Worm (Caenorhabditis elegans): ENCODE measurements around the gene Y73F8A.15.

DNA sequence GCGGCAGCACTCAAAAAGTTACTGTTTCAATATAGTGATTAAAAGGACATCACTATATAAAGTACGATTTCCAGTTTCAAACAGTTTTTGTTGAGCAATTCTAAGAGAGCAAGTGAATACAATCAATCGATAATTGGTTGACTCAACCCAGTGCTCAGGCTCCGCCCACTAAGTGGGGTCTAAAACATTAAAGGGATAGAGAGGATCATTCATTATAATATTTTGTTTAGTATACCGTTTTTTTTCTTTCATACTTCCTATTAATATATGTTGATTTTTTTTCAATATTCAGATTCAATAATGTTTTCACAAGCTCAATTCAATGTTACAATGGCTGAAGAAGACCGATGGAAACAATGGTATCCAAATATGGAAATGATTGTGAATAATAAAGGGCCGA is 2.2 kb downstream of the Y73F8A.15 start, which contains the start of gene tbx-39:
- TF ChIP-seq ztf-11 (tag; optimal IDR thresholded peaks at IDR 0.05): no peak
- TF ChIP-seq nhr-76 (tag; optimal IDR thresholded peaks at IDR 0.05): no peak
- TF ChIP-seq lsy-2 (tag; optimal IDR thresholded peaks at IDR 0.05): no peak
- no peak for TF ChIP-seq hlh-1 (tag; optimal IDR thresholded peaks at IDR 0.05)
- TF ChIP-seq lin-13 (tag; optimal IDR thresholded peaks at IDR 0.05): no peak
- TF ChIP-seq unc-39 (tag; optimal IDR thresholded peaks at IDR 0.05): no peak
- TF ChIP-seq ces-1 (GFP tag; optimal IDR thresholded peaks at IDR 0.05): no peak
- no peak for TF ChIP-seq nhr-2 (tag; optimal IDR thresholded peaks at IDR 0.05)
- TF ChIP-seq elt-3 (tag; optimal IDR thresholded peaks at IDR 0.05): no peak
- TF ChIP-seq ceh-83 (GFP tag; optimal IDR thresholded peaks at IDR 0.05): no peak
